Worm (Caenorhabditis elegans) whole organism, L4/young adult: ENCODE measurements around the gene nmad-1.

Experiments used
- dao-5 ChIP-seq: sonication (generic microtip); optimal IDR thresholded peaks from 2 replicates; lab custom pipeline; 2016; ENCODE audit warnings: missing genotype, missing genetic modification characterization, moderate library complexity, missing compliant biosample characterization
- him-1 ChIP-seq: sonication (generic microtip); optimal IDR thresholded peaks from 2 replicates; lab custom pipeline; 2016; ENCODE audit warnings: missing genotype, missing genetic modification reagents, missing genetic modification characterization, missing compliant biosample characterization

- TF ChIP-seq him-1 (no peak), dao-5 (tag; lab: Kevin White, UChicago) (no peak)
Observed at ce11 chrIII:5550844-5551243, 3.9 kb downstream of the nmad-1 start.
